Worm (Caenorhabditis elegans) whole organism, late embryonic: ENCODE results near the gene srh-141.
A peak's percentile ranks its signal among the peaks of the same experiment; 100 is the strongest.

Experiments used
- C08G9.2 ChIP-seq: sonication (generic microtip); optimal IDR thresholded peaks from 2 replicates; lab custom pipeline; 2016; ENCODE audit warnings: mild to moderate bottlenecking, missing genetic modification characterization, moderate library complexity, missing compliant biosample characterization
- F13H6.1 ChIP-seq: sonication (generic microtip); optimal IDR thresholded peaks from 2 replicates; lab custom pipeline; 2016; ENCODE audit warnings: missing genetic modification characterization, missing compliant biosample characterization
- K09A11.1 ChIP-seq: sonication (generic microtip); optimal IDR thresholded peaks from 2 replicates; lab custom pipeline; 2017; ENCODE audit warnings: antibody characterized with exemption, mild to moderate bottlenecking, missing genetic modification characterization, missing compliant biosample characterization; ENCODE audit not compliant: insufficient read depth
- Y22D7AL.16 ChIP-seq: sonication (generic microtip); optimal IDR thresholded peaks from 2 replicates; lab custom pipeline; 2016; ENCODE audit warnings: missing genetic modification characterization, missing compliant biosample characterization
- ceh-14 ChIP-seq: sonication (generic microtip); optimal IDR thresholded peaks from 2 replicates; lab custom pipeline; 2016; ENCODE audit warnings: missing genotype, missing genetic modification characterization, missing compliant biosample characterization
- ceh-19 ChIP-seq: fragments of 200-800 bp; sonication (Bioruptor generic); optimal IDR thresholded peaks from 2 replicates; lab custom pipeline; 2018; ENCODE audit warnings: mild to moderate bottlenecking, missing genetic modification characterization, missing compliant biosample characterization
- ceh-22 ChIP-seq: sonication (generic microtip); optimal IDR thresholded peaks from 2 replicates; lab custom pipeline; 2017; ENCODE audit warnings: missing biosample characterization, missing genetic modification characterization
- ceh-30 ChIP-seq: fragments of 150-350 bp; optimal IDR thresholded peaks from 2 replicates; lab custom pipeline; 2014; ENCODE audit warnings: missing biosample characterization, missing genetic modification characterization
- ceh-31 ChIP-seq: sonication (generic microtip); optimal IDR thresholded peaks from 2 replicates; lab custom pipeline; 2016; ENCODE audit warnings: missing genetic modification characterization, missing compliant biosample characterization
- ceh-34 ChIP-seq: sonication (generic microtip); optimal IDR thresholded peaks from 2 replicates; lab custom pipeline; 2016; ENCODE audit warnings: mild to moderate bottlenecking, missing genetic modification characterization, missing compliant biosample characterization
- ceh-45 ChIP-seq: fragments of 200-800 bp; sonication (Bioruptor generic); IDR thresholded peaks from 2 replicates; pipeline ENCODE4 v1.3.6; 2022; ENCODE audit warnings: missing genetic modification reagents, missing genetic modification characterization, missing compliant biosample characterization
- che-1 ChIP-seq: sonication (generic microtip); optimal IDR thresholded peaks from 2 replicates; lab custom pipeline; 2016; ENCODE audit warnings: mild to moderate bottlenecking, missing genetic modification characterization, missing compliant biosample characterization
- dmd-4 ChIP-seq: sonication (generic microtip); optimal IDR thresholded peaks from 2 replicates; lab custom pipeline; 2016; ENCODE audit warnings: borderline replicate concordance, missing genetic modification characterization, missing compliant biosample characterization
- dve-1 ChIP-seq: sonication (generic microtip); optimal IDR thresholded peaks from 2 replicates; lab custom pipeline; 2017; ENCODE audit warnings: antibody characterized with exemption, mild to moderate bottlenecking, missing genetic modification characterization, missing compliant biosample characterization
- elt-2 ChIP-seq: sonication (generic microtip); optimal IDR thresholded peaks from 2 replicates; lab custom pipeline; 2016; ENCODE audit warnings: missing genetic modification reagents, missing genetic modification characterization, missing compliant biosample characterization
- elt-4 ChIP-seq: sonication (generic microtip); optimal IDR thresholded peaks from 2 replicates; lab custom pipeline; 2016; ENCODE audit warnings: missing genetic modification characterization, missing compliant biosample characterization
- ets-4 ChIP-seq: sonication (generic microtip); optimal IDR thresholded peaks from 2 replicates; lab custom pipeline; 2016; ENCODE audit warnings: missing genetic modification characterization, missing compliant biosample characterization
- fax-1 ChIP-seq: sonication (generic microtip); optimal IDR thresholded peaks from 2 replicates; lab custom pipeline; 2016; ENCODE audit warnings: missing genotype, missing genetic modification characterization, missing compliant biosample characterization
- fkh-10 ChIP-seq: fragments of 150-350 bp; optimal IDR thresholded peaks from 2 replicates; lab custom pipeline; 2014; ENCODE audit warnings: missing biosample characterization, missing genetic modification reagents, missing genetic modification characterization
- fkh-6 ChIP-seq: sonication (generic microtip); optimal IDR thresholded peaks from 2 replicates; lab custom pipeline; 2016; ENCODE audit warnings: missing genetic modification characterization, missing compliant biosample characterization
- hlh-15 ChIP-seq: sonication (generic microtip); optimal IDR thresholded peaks from 2 replicates; lab custom pipeline; 2016; ENCODE audit warnings: missing genetic modification characterization, missing compliant biosample characterization
- hlh-30 ChIP-seq: sonication (generic microtip); optimal IDR thresholded peaks from 2 replicates; lab custom pipeline; 2017; ENCODE audit warnings: antibody characterized with exemption, missing genetic modification characterization, missing compliant biosample characterization; ENCODE audit not compliant: insufficient read depth
- hlh-6 ChIP-seq: sonication (generic microtip); optimal IDR thresholded peaks from 2 replicates; lab custom pipeline; 2016; ENCODE audit warnings: missing genotype, missing genetic modification characterization, missing compliant biosample characterization
- hlh-8 ChIP-seq: sonication (generic microtip); optimal IDR thresholded peaks from 2 replicates; lab custom pipeline; 2016; ENCODE audit warnings: missing genotype, missing genetic modification characterization, missing compliant biosample characterization
- lim-6 ChIP-seq: sonication (generic microtip); optimal IDR thresholded peaks from 2 replicates; lab custom pipeline; 2016; ENCODE audit warnings: missing genetic modification characterization, missing compliant biosample characterization
- nfya-1 ChIP-seq: sonication (generic microtip); optimal IDR thresholded peaks from 2 replicates; lab custom pipeline; 2017; ENCODE audit warnings: missing genetic modification characterization, mild to moderate bottlenecking, missing compliant biosample characterization, antibody characterized with exemption, moderate library complexity
- nhr-11 ChIP-seq: fragments of 150-350 bp; optimal IDR thresholded peaks from 2 replicates; lab custom pipeline; 2014; ENCODE audit warnings: missing biosample characterization, missing genetic modification characterization
- npax-4 ChIP-seq: sonication (generic microtip); optimal IDR thresholded peaks from 2 replicates; lab custom pipeline; 2016; ENCODE audit warnings: missing genetic modification characterization, missing compliant biosample characterization
- pat-9 ChIP-seq: fragments of 200-800 bp; sonication (Bioruptor generic); optimal IDR thresholded peaks from 2 replicates; lab custom pipeline; 2018; ENCODE audit warnings: mild to moderate bottlenecking, missing genetic modification characterization, moderate library complexity, missing compliant biosample characterization
- pha-2 ChIP-seq: sonication (generic microtip); optimal IDR thresholded peaks from 2 replicates; lab custom pipeline; 2017; ENCODE audit warnings: mild to moderate bottlenecking, missing genetic modification characterization, missing compliant biosample characterization
- sox-2 ChIP-seq: fragments of 200-800 bp; sonication (Bioruptor generic); IDR thresholded peaks from 2 replicates; pipeline ENCODE4 v1.3.6; 2022; ENCODE audit warnings: missing genetic modification reagents, missing genetic modification characterization, missing compliant biosample characterization
- sox-4 ChIP-seq: sonication (generic microtip); optimal IDR thresholded peaks from 2 replicates; lab custom pipeline; 2017; ENCODE audit warnings: mild to moderate bottlenecking, missing genetic modification characterization, inconsistent platforms, missing compliant biosample characterization
- syd-9 ChIP-seq: sonication (generic microtip); optimal IDR thresholded peaks from 2 replicates; lab custom pipeline; 2016; ENCODE audit warnings: mild to moderate bottlenecking, missing genetic modification characterization, moderate library complexity, missing compliant biosample characterization
- ttx-3 ChIP-seq: sonication (generic microtip); optimal IDR thresholded peaks from 2 replicates; lab custom pipeline; 2016; ENCODE audit warnings: missing genetic modification reagents, missing genetic modification characterization, missing compliant biosample characterization
- unc-3 ChIP-seq, 2 experiments: fragments of 200-800 bp in 1 of 2; sonication (Bioruptor generic) in 1 of 2; sonication (generic microtip) in 1 of 2; conservative IDR thresholded peaks in 1 of 2; optimal IDR thresholded peaks in 1 of 2; 2 replicates each; pipeline versions ENCODE4 v1.3.6 to Lab custom; 2016 to 2022; ENCODE audit warnings: missing compliant biosample characterization in 2 of 2, missing genetic modification characterization in 2 of 2, missing genetic modification reagents in 1 of 2
- unc-42 ChIP-seq: sonication (generic microtip); optimal IDR thresholded peaks from 2 replicates; lab custom pipeline; 2016; ENCODE audit warnings: missing genotype, missing genetic modification characterization, missing compliant biosample characterization
- unc-55 ChIP-seq: sonication (generic microtip); optimal IDR thresholded peaks from 2 replicates; lab custom pipeline; 2017; ENCODE audit warnings: missing biosample characterization, missing genetic modification reagents, missing genetic modification characterization
- zip-5 ChIP-seq: sonication (generic microtip); optimal IDR thresholded peaks from 2 replicates; lab custom pipeline; 2016; ENCODE audit warnings: missing genetic modification characterization, missing compliant biosample characterization
- ztf-16 ChIP-seq: sonication (generic microtip); optimal IDR thresholded peaks from 2 replicates; lab custom pipeline; 2017; ENCODE audit warnings: missing genetic modification characterization, missing compliant biosample characterization

The srh-141 gene

ce11 chrV:16401519-16401918 is 42.2 kb upstream of the srh-141 start, which contains the start of gene F13A7.14 (continued):
- peak; percentile 51 for TF ChIP-seq fax-1 (tag; lab: Kevin White, UChicago)
- TF ChIP-seq sox-2 (GFP tag; lab: Robert Waterston, UW) = no peak
- TF ChIP-seq unc-42 (tag; lab: Kevin White, UChicago) = peak; percentile 56
- peak; percentile 96 for TF ChIP-seq C08G9.2
- peak; percentile 80 for TF ChIP-seq ceh-14 (tag; lab: Kevin White, UChicago)
- no peak for TF ChIP-seq ceh-45 (GFP tag; lab: Robert Waterston, UW)
- TF ChIP-seq ets-4 (tag; lab: Kevin White, UChicago) = peak; percentile 92
- TF ChIP-seq ceh-22 = no peak
- no peak for TF ChIP-seq hlh-30
- peak; percentile 64 for TF ChIP-seq hlh-8 (tag; lab: Kevin White, UChicago)
- no peak for TF ChIP-seq pat-9 (tag; lab: Kevin White, UChicago)
- TF ChIP-seq unc-55 (GFP tag; lab: Kevin White, UChicago) = no peak

- TF ChIP-seq fkh-6 (tag; lab: Kevin White, UChicago) (no peak), unc-3 (GFP tag; conservative IDR thresholded peaks at IDR 0.05; lab: Robert Waterston, UW) (no peak), unc-3 (tag; optimal IDR thresholded peaks at IDR 0.05; lab: Kevin White, UChicago) (no peak), che-1 (tag; lab: Kevin White, UChicago) (no peak), F13H6.1 (tag; lab: Kevin White, UChicago) (no peak), C08G9.2 (no peak), nfya-1 (no peak), fkh-10 (GFP tag; lab: Kevin White, UChicago) (no peak), hlh-8 (tag; lab: Kevin White, UChicago) (no peak), dve-1 (tag; lab: Kevin White, UChicago) (no peak), hlh-6 (tag; lab: Kevin White, UChicago) (no peak), syd-9 (tag; lab: Kevin White, UChicago) (no peak), hlh-15 (no peak), ceh-19 (GFP tag; lab: Kevin White, UChicago) (no peak), Y22D7AL.16 (tag; lab: Kevin White, UChicago) (no peak), nhr-11 (tag; lab: Kevin White, UChicago) (no peak), pha-2 (tag; lab: Kevin White, UChicago) (no peak), lim-6 (tag; lab: Kevin White, UChicago) (no peak), npax-4 (tag; lab: Kevin White, UChicago) (no peak)
- TF ChIP-seq, all 69 proteins: peak for 0
Observed at ce11 chrV:16403974-16404373, 39.8 kb upstream of the srh-141 start, which contains the start of gene syp-1. Gene syp-1 (plus strand): TSS chrV:16404274.

DNA sequence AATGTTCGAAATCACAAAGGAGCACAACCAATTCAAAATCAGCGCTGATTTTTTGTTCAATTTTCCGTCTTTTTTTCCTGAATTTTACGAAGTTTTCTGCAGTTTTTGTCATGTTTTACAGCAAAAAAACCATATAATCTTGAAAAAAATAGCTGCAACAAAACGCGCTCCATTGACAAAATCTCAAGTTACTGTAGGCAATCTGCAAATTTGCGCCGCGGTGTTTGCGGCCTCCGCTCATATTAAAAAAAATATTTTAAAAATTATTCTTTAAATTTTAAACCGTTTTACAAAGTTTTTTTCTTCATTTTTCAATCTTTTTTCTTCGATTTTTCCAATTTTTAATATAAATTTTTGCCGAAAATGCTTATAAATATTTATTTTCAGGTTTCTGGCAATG is 38.4 kb upstream of the srh-141 start:
- TF ChIP-seq C08G9.2 (no peak), che-1 (tag; lab: Kevin White, UChicago) (no peak), nhr-11 (tag; lab: Kevin White, UChicago) (no peak), elt-2 (tag; lab: Kevin White, UChicago) (no peak), K09A11.1 (tag; lab: Kevin White, UChicago) (no peak), ztf-16 (tag; lab: Kevin White, UChicago) (no peak), dmd-4 (tag; lab: Kevin White, UChicago) (no peak), elt-4 (tag; lab: Kevin White, UChicago) (no peak), ceh-31 (tag; lab: Kevin White, UChicago) (no peak), sox-4 (tag; lab: Kevin White, UChicago) (no peak), ttx-3 (no peak), zip-5 (tag; lab: Kevin White, UChicago) (no peak), unc-3 (GFP tag; conservative IDR thresholded peaks at IDR 0.05; lab: Robert Waterston, UW) (no peak), unc-3 (tag; optimal IDR thresholded peaks at IDR 0.05; lab: Kevin White, UChicago) (no peak), fkh-10 (GFP tag; lab: Kevin White, UChicago) (no peak), ets-4 (tag; lab: Kevin White, UChicago) (no peak), ceh-34 (tag; lab: Kevin White, UChicago) (no peak), fax-1 (tag; lab: Kevin White, UChicago) (no peak), lim-6 (tag; lab: Kevin White, UChicago) (no peak), ceh-45 (GFP tag; lab: Robert Waterston, UW) (no peak), ceh-30 (tag; lab: Kevin White, UChicago) (no peak)
- TF ChIP-seq, all 69 proteins: peak for 0
